Worm (Caenorhabditis elegans) whole organism, midembryonic: ENCODE measurements around the gene F17C11.22.

Experiments used
- cog-1 ChIP-seq: sonication (generic microtip); optimal IDR thresholded peaks from 2 replicates; lab custom pipeline; 2016; ENCODE audit warnings: missing genetic modification characterization, missing compliant biosample characterization
- ref-1 ChIP-seq: fragments of 200-800 bp; sonication (Bioruptor generic); conservative IDR thresholded peaks from 2 replicates; pipeline ENCODE4 v1.3.6; 2022; ENCODE audit warnings: missing genetic modification reagents, missing genetic modification characterization, missing compliant biosample characterization

DNA sequence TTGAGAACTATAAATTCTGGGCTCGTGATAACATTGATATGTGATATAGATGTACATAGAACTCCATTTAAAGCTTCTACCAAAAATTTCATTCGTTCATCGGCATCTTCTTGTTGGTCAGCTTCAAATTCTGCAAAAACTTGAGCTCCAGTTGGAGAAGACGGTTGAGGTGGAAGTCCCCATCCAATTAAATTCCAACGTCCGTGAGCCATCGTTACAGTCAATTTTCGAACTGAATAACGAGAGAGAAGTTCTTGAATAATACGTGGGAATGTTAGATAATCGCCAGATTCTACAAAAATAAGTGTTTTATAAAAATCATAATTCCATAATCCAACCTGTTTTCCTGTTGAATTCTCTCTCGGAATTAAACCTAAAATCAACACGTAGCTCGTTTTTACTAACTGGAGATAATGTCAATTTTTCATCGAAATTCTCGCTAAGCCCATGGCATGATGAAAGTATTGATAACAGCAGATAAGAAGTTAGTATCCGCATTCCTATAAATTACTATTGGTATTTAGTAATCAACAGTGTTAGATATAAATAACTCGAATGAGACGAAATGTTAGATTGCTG, 11.6 kb downstream of the F17C11.22 start, which contains the start of gene pigt-1:
- TF ChIP-seq cog-1 (tag; lab: Kevin White, UChicago) (no peak), ref-1 (GFP tag; lab: Robert Waterston, UW) (no peak)
